Worm (Caenorhabditis elegans) whole organism, L3 larva: ENCODE data around the gene F41G3.21.

ENCODE experiments used
- aly-2 ChIP-seq: fragments of 150-350 bp; optimal IDR thresholded peaks from 2 replicates; lab custom pipeline; 2014; ENCODE audit warnings: missing biosample characterization, missing genetic modification characterization
- egl-27 ChIP-seq: sonication (generic microtip); optimal IDR thresholded peaks from 4 replicates; lab custom pipeline; 2017; ENCODE audit warnings: missing biosample characterization, missing genetic modification reagents, missing genetic modification characterization
- fkh-2 ChIP-seq: fragments of 150-350 bp; optimal IDR thresholded peaks from 2 replicates; lab custom pipeline; 2014; ENCODE audit warnings: missing biosample characterization, missing genetic modification reagents, missing genetic modification characterization
- lin-15B ChIP-seq: fragments of 150-350 bp; optimal IDR thresholded peaks from 2 replicates; lab custom pipeline; 2014; ENCODE audit warnings: missing biosample characterization, missing genetic modification characterization
- nhr-12 ChIP-seq: fragments of 150-350 bp; optimal IDR thresholded peaks from 2 replicates; lab custom pipeline; 2014; ENCODE audit warnings: missing biosample characterization, missing genetic modification characterization
- nhr-23 ChIP-seq: fragments of 150-350 bp; optimal IDR thresholded peaks from 2 replicates; lab custom pipeline; 2014; ENCODE audit warnings: missing biosample characterization, missing genetic modification reagents, missing genetic modification characterization
- nhr-76 ChIP-seq: fragments of 150-350 bp; sonication (generic microtip); optimal IDR thresholded peaks from 5 replicates; lab custom pipeline; 2014; ENCODE audit warnings: missing biosample characterization, missing genetic modification characterization
- nhr-77 ChIP-seq: fragments of 150-350 bp; optimal IDR thresholded peaks from 2 replicates; lab custom pipeline; 2014; ENCODE audit warnings: missing biosample characterization, missing genetic modification characterization
- ztf-4 ChIP-seq: fragments of 150-350 bp; optimal IDR thresholded peaks from 2 replicates; lab custom pipeline; 2014; ENCODE audit warnings: missing biosample characterization, missing genetic modification characterization

DNA sequence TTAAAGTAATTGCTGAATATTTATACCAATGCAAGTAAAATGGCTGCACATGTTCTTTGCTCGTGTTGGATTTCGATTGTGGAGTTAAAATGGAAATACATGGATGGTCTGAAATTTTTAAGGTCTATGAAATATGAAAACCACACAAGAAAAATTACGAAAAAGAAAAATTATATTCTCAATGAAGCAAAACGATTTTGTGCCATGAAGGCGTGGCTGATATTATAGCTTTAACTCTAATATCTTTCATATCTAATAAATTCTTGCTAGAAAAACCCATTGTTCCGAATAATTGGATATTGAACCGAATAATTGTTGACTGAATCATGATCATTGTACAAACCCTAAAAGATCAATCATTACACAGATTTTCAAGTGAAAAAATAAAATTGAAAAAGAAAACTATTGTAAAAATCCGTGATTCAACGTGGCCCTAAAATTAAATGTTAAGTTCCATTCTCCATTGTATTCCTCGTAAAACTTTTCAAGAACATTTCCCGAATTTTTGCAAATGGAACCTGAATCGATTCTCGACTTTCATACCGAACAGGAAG, 2.0 kb upstream of the F41G3.21 start, which contains the start of the genes srx-95 and fis-1:
- no peak for TF ChIP-seq nhr-12 (tag; lab: Kevin White, UChicago)
- TF ChIP-seq nhr-76 (tag; lab: Kevin White, UChicago) = no peak
- no peak for TF ChIP-seq lin-15B (tag; lab: Kevin White, UChicago)
- no peak for TF ChIP-seq ztf-4 (tag; lab: Kevin White, UChicago)
- TF ChIP-seq egl-27 = no peak
- TF ChIP-seq aly-2 (tag; lab: Kevin White, UChicago) = no peak
- no peak for TF ChIP-seq nhr-23
- TF ChIP-seq nhr-77 = no peak
- TF ChIP-seq fkh-2 = no peak
